Worm (Caenorhabditis elegans): Measurements from ENCODE around the gene ZC404.16.

Gene ZC404.16

DNA sequence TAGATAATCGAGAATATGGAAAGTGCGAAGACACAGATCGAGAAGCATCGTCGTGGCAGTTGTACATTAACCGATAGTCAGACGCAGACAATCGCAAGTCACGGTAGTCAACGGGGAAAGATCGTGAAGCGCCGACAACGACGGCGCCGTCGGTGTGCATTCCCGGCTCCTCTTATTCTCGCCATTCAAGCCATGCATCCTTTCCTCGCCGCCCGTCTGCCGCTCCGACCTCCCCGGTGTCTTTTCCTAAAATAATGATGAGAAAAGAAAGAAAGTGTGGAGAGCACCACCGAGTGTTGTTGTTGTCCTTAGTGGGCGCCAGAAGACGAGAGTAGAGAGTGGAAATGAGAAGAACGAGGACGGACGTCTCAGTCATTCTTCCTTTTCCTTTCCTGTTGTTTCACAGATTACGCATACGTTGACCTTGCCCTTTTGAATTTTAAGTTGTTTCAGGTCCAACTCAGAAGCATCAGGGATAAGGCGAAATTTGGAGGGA is 20.2 kb upstream of the ZC404.16 start, which contains the start of gene ZC404.1:
TSS of gene ZC404.1 (plus strand) at position 446 of the 496 bp plus-strand sequence.
- no peak for TF ChIP-seq lim-7 (GFP tag; IDR thresholded peaks at IDR 0.05)
- TF ChIP-seq F49E8.2 (tag; optimal IDR thresholded peaks at IDR 0.05; ENCODE audit: borderline replicate concordance) = no peak
- TF ChIP-seq rbr-2 (tag; optimal IDR thresholded peaks at IDR 0.05) = peak; percentile 21
- peak; percentile 28 for TF ChIP-seq mes-2 (tag; optimal IDR thresholded peaks at IDR 0.05; ENCODE audit: poor library complexity, severe bottlenecking)
- TF ChIP-seq set-16 (GFP tag; IDR thresholded peaks at IDR 0.05) = peak; percentile 62
- 0 out of 2 replicates have a peak, but pooled peaks have one; percentile 11 for TF ChIP-seq hmg-1.1 (GFP tag; IDR thresholded peaks at IDR 0.05)

- no peak for TF ChIP-seq unc-62 (GFP tag; optimal IDR thresholded peaks at IDR 0.05 in 1 of 2)
- no peak for TF ChIP-seq unc-62 (tag; optimal IDR thresholded peaks at IDR 0.05)
- TF ChIP-seq hmg-1.1 (GFP tag; IDR thresholded peaks at IDR 0.05) = no peak
- TF ChIP-seq lsy-2 (tag; optimal IDR thresholded peaks at IDR 0.05) = peak in 1 of 2 experiments; percentile 8
- no peak for TF ChIP-seq set-16 (GFP tag; IDR thresholded peaks at IDR 0.05)
- TF ChIP-seq nhr-237 (tag; optimal IDR thresholded peaks at IDR 0.05) = no peak
These were observed 19.3 kb upstream of the ZC404.16 start for ce11 chrV:6792973-6793372.

- TF ChIP-seq rbr-2 (tag; optimal IDR thresholded peaks at IDR 0.05) (no peak), Y105C5A.15 (GFP tag; IDR thresholded peaks at IDR 0.05) (no peak), mep-1 (tag; optimal IDR thresholded peaks at IDR 0.05) (no peak), madf-9 (GFP tag; conservative IDR thresholded peaks at IDR 0.05) (no peak), ceh-20 (GFP tag; IDR thresholded peaks at IDR 0.05) (no peak), sdz-12 (GFP tag; optimal IDR thresholded peaks at IDR 0.05) (no peak), lsy-2 (tag; optimal IDR thresholded peaks at IDR 0.05) (no peak), aha-1 (tag) (no peak), fkh-10 (GFP tag; optimal IDR thresholded peaks at IDR 0.05) (no peak), egl-27 (tag; optimal IDR thresholded peaks at IDR 0.05) (no peak), dve-1 (tag; optimal IDR thresholded peaks at IDR 0.05; ENCODE audit: insufficient read depth) (no peak), Y48G9A.11 (GFP tag; IDR thresholded peaks at IDR 0.05) (no peak), unc-130 (GFP tag; optimal IDR thresholded peaks at IDR 0.05) (no peak), egl-43 (GFP tag; IDR thresholded peaks at IDR 0.05) (no peak), php-3 (GFP tag; IDR thresholded peaks at IDR 0.05) (no peak), ceh-62 (tag; optimal IDR thresholded peaks at IDR 0.05) (no peak), jun-1 (tag; optimal IDR thresholded peaks at IDR 0.05) (no peak), mxl-3 (GFP tag; optimal IDR thresholded peaks at IDR 0.05) (no peak)
These were observed 18.9 kb upstream of the ZC404.16 start, which contains the start of gene gck-2 for ce11 chrV:6792565-6792964. gck-2 (minus strand) TSS chrV:6792665.

ce11 chrV:6787906-6788430 is 14.3 kb upstream of the ZC404.16 start, which contains the start of gene ZC404.2:
ZC404.2 (plus strand) TSS chrV:6787952.
- no peak for TF ChIP-seq lin-13 (GFP tag; optimal IDR thresholded peaks at IDR 0.05)
- TF ChIP-seq pha-4 (GFP tag; IDR thresholded peaks at IDR 0.05) = 0 out of 2 replicates have a peak, but pooled peaks have one; percentile 7
- TF ChIP-seq pha-4 (tag; optimal IDR thresholded peaks at IDR 0.05) = no peak
- TF ChIP-seq lin-38 (GFP tag; IDR thresholded peaks at IDR 0.05) = peak; percentile 37; the same call in 1 of the 2 replicates
- TF ChIP-seq dpl-1 (GFP tag; optimal IDR thresholded peaks at IDR 0.05) = no peak
- peak; percentile 5 for TF ChIP-seq mes-2 (tag; optimal IDR thresholded peaks at IDR 0.05; ENCODE audit: poor library complexity, severe bottlenecking)
- TF ChIP-seq tra-1 (GFP tag; IDR thresholded peaks at IDR 0.05) = no peak
- TF ChIP-seq madf-5 (GFP tag; IDR thresholded peaks at IDR 0.05) = 0 out of 4 replicates have a peak, but pooled peaks of 1 of the 2 experiments have one; percentile 35
- peak; percentile 32 for TF ChIP-seq F10B5.3 (tag; optimal IDR thresholded peaks at IDR 0.05)

Data from whole organism, L4 larva.